Worm (Caenorhabditis elegans) whole organism, young adult: ENCODE data around the gene cyp-25A6.

ENCODE experiments used
- B0261.1 ChIP-seq: sonication (generic microtip); optimal IDR thresholded peaks from 2 replicates; lab custom pipeline; 2016; ENCODE audit warnings: mild to moderate bottlenecking, missing genetic modification characterization, moderate library complexity, missing compliant biosample characterization
- egl-44 ChIP-seq: fragments of 200-800 bp; sonication (Bioruptor generic); IDR thresholded peaks from 2 replicates; pipeline ENCODE4 v1.3.6; 2022; ENCODE audit warnings: missing genetic modification reagents, missing genetic modification characterization, missing compliant biosample characterization
- nhr-179 ChIP-seq: sonication (generic microtip); optimal IDR thresholded peaks from 2 replicates; lab custom pipeline; 2016; ENCODE audit warnings: mild to moderate bottlenecking, missing genetic modification characterization, missing compliant biosample characterization
- repo-1 ChIP-seq: sonication (generic microtip); optimal IDR thresholded peaks from 2 replicates; lab custom pipeline; 2017; ENCODE audit warnings: mild to moderate bottlenecking, missing genetic modification characterization, missing compliant biosample characterization
- sea-2 ChIP-seq: fragments of 200-800 bp; sonication (Bioruptor generic); IDR thresholded peaks from 2 replicates; pipeline ENCODE4 v1.3.6; 2022; ENCODE audit warnings: missing genetic modification characterization, missing compliant biosample characterization
- snpc-4 ChIP-seq, 5 experiments: fragments of 150-350 bp in 1 of 5; sonication (generic microtip) in 4 of 5; optimal IDR thresholded peaks; 2 replicates each; lab custom pipeline; 2014 to 2018; ENCODE audit warnings: missing genetic modification characterization in 5 of 5, missing biosample characterization in 3 of 5, antibody characterized with exemption in 2 of 5, mild to moderate bottlenecking in 2 of 5, missing compliant biosample characterization in 2 of 5, missing genotype in 2 of 5, moderate library complexity in 2 of 5, missing genetic modification reagents in 1 of 5

DNA sequence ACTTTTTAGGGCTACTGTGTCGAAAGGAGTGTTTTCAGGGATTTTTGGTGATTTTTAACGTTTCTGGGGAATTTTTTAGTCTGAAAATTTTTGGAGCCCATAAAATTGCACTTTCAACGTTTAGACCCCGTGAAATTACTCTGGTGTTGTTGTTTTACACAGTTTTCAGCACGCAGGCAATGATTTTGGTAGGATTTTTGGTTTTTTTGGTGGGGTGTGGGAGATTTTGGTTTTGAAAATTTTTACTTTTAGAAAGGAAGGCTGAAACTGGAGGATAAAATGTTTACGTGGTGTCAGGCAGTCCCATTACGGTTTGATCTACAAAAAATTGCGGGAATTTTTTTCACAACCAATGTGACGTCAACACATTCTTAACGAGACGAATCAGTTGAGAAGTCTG, 21.0 kb downstream of the cyp-25A6 start:
- TF ChIP-seq repo-1 (tag; lab: Kevin White, UChicago) = no peak
- TF ChIP-seq snpc-4 (GFP tag; optimal IDR thresholded peaks at IDR 0.05; lab: Kevin White, UChicago) = no peak
- no peak for TF ChIP-seq snpc-4 (tag; optimal IDR thresholded peaks at IDR 0.05; lab: Kevin White, UChicago)
- TF ChIP-seq B0261.1 (tag; lab: Kevin White, UChicago) = no peak
- no peak for TF ChIP-seq sea-2 (GFP tag; lab: Robert Waterston, UW)
- TF ChIP-seq nhr-179 = no peak
- no peak for TF ChIP-seq egl-44 (GFP tag; lab: Robert Waterston, UW)
